Worm (Caenorhabditis elegans) whole organism, L3 larva: ENCODE measurements around the gene F57G9.7.

Experiments used
- ama-1 ChIP-seq: fragments of 150-350 bp; optimal IDR thresholded peaks from 2 replicates; lab custom pipeline; 2018
- elt-2 ChIP-seq: sonication (generic microtip); optimal IDR thresholded peaks from 2 replicates; lab custom pipeline; 2016; ENCODE audit warnings: missing genetic modification reagents, mild to moderate bottlenecking, missing genetic modification characterization, missing compliant biosample characterization
- elt-3 ChIP-seq, 3 experiments: fragments of 150-350 bp in 1 of 3; sonication (generic microtip) in 2 of 3; optimal IDR thresholded peaks; 2 replicates in 2 of 3; 4 replicates in 1 of 3; lab custom pipeline; 2014 to 2017; ENCODE audit warnings: missing biosample characterization in 3 of 3, missing genetic modification characterization in 3 of 3
- fos-1 ChIP-seq: fragments of 150-350 bp; optimal IDR thresholded peaks from 2 replicates; lab custom pipeline; 2014; ENCODE audit warnings: missing biosample characterization, missing genetic modification characterization
- jun-1 ChIP-seq: fragments of 150-350 bp; optimal IDR thresholded peaks from 2 replicates; lab custom pipeline; 2014; ENCODE audit warnings: missing biosample characterization, missing genetic modification reagents, missing genetic modification characterization
- mdl-1 ChIP-seq: fragments of 150-350 bp; optimal IDR thresholded peaks from 2 replicates; lab custom pipeline; 2014; ENCODE audit warnings: missing biosample characterization, missing genetic modification characterization
- pha-4 ChIP-seq: fragments of 150-350 bp; optimal IDR thresholded peaks from 2 replicates; lab custom pipeline; 2014; ENCODE audit warnings: missing biosample characterization, missing genetic modification reagents, missing genetic modification characterization
- tbx-2 ChIP-seq: sonication (generic microtip); optimal IDR thresholded peaks from 2 replicates; lab custom pipeline; 2016; ENCODE audit warnings: mild to moderate bottlenecking, missing genetic modification characterization, missing compliant biosample characterization
- unc-39 ChIP-seq: sonication (generic microtip); optimal IDR thresholded peaks from 4 replicates; lab custom pipeline; 2017; ENCODE audit warnings: missing biosample characterization, missing genetic modification characterization

ce11 chrII:12387980-12388379 is 9.6 kb downstream of the F57G9.7 start, which contains the start of gene sre-41:
- TF ChIP-seq elt-2 (tag; lab: Kevin White, UChicago) (no peak), ama-1 (lab: Kevin White, UChicago) (no peak), elt-3 (tag; optimal IDR thresholded peaks at IDR 0.05; lab: Kevin White, UChicago) (no peak), fos-1 (no peak), mdl-1 (no peak), tbx-2 (tag; lab: Kevin White, UChicago) (no peak), pha-4 (tag; lab: Kevin White, UChicago) (no peak), jun-1 (tag; lab: Kevin White, UChicago) (no peak), unc-39 (no peak)
